Fruit fly (Drosophila melanogaster): ENCODE measurements around the gene PMCA.
A peak's percentile ranks its signal among the peaks of the same experiment; 100 is the strongest.

Gene PMCA

dm6 chr4:359759-360290, 1.1 kb upstream of the PMCA start, which contains the start of gene Hcf (continued):
- no peak for TF ChIP-seq unpg (GFP tag; optimal IDR thresholded peaks at IDR 0.05)
- TF ChIP-seq vvl (GFP tag; IDR thresholded peaks at IDR 0.05), result no peak
- no peak for TF ChIP-seq CG4404 (GFP tag; IDR thresholded peaks at IDR 0.05)
- TF ChIP-seq CG13894 (tag; optimal IDR thresholded peaks at IDR 0.05), result no peak
- TF ChIP-seq tin (GFP tag; optimal IDR thresholded peaks at IDR 0.05), result no peak
- no peak for TF ChIP-seq CG16779 (GFP tag; IDR thresholded peaks at IDR 0.05)
- TF ChIP-seq CG9437 (GFP tag; optimal IDR thresholded peaks at IDR 0.05), result peak; percentile 65
- no peak for TF ChIP-seq ham (GFP tag; IDR thresholded peaks at IDR 0.05)
- TF ChIP-seq CG9609 (GFP tag; optimal IDR thresholded peaks at IDR 0.05), result no peak
- no peak for TF ChIP-seq kah (GFP tag; optimal IDR thresholded peaks at IDR 0.05)
- TF ChIP-seq CG9797 (GFP tag; optimal IDR thresholded peaks at IDR 0.05), result no peak
- TF ChIP-seq CG17186 (GFP tag; optimal IDR thresholded peaks at IDR 0.05), result no peak
- TF ChIP-seq h (optimal IDR thresholded peaks at IDR 0.05), result no peak
- TF ChIP-seq wek (GFP tag; optimal IDR thresholded peaks at IDR 0.05), result no peak
- no peak for TF ChIP-seq CG17568 (GFP tag; optimal IDR thresholded peaks at IDR 0.05)
- TF ChIP-seq corto (GFP tag; optimal IDR thresholded peaks at IDR 0.05), result peak; percentile 8
- TF ChIP-seq CG5180 (GFP tag; optimal IDR thresholded peaks at IDR 0.05), result no peak
- TF ChIP-seq C15 (GFP tag; IDR thresholded peaks at IDR 0.05), result no peak
- TF ChIP-seq fd96Cb (tag; optimal IDR thresholded peaks at IDR 0.05), result no peak
- no peak for TF ChIP-seq scrt (GFP tag; optimal IDR thresholded peaks at IDR 0.05)
- no peak for TF ChIP-seq dmrt11E (tag; optimal IDR thresholded peaks at IDR 0.05)
- no peak for TF ChIP-seq gro (GFP tag; optimal IDR thresholded peaks at IDR 0.05)
- no peak for TF ChIP-seq CG10321 (GFP tag; IDR thresholded peaks at IDR 0.05)
- TF ChIP-seq Ssrp (tag; optimal IDR thresholded peaks at IDR 0.05), result no peak
- no peak for TF ChIP-seq CG3726 (GFP tag; IDR thresholded peaks at IDR 0.05)
- no peak for TF ChIP-seq CG11504 (tag; optimal IDR thresholded peaks at IDR 0.05)
- no peak for TF ChIP-seq lmd (GFP tag; IDR thresholded peaks at IDR 0.05)
- TF ChIP-seq gce (GFP tag; IDR thresholded peaks at IDR 0.05), result no peak
- no peak for TF ChIP-seq CTCF (GFP tag; optimal IDR thresholded peaks at IDR 0.05)
- no peak for TF ChIP-seq CG10462 (GFP tag; optimal IDR thresholded peaks at IDR 0.05)
- no peak for TF ChIP-seq CG9876 (GFP tag; optimal IDR thresholded peaks at IDR 0.05)
- peak; percentile 89 for TF ChIP-seq Sry-δ (GFP tag; optimal IDR thresholded peaks at IDR 0.05)
- TF ChIP-seq E2f2 (GFP tag; IDR thresholded peaks at IDR 0.05), result 0 out of 2 replicates have a peak, but pooled peaks have one; percentile 29
- no peak for TF ChIP-seq CG15073 (GFP tag; optimal IDR thresholded peaks at IDR 0.05)
- TF ChIP-seq hb (GFP tag; IDR thresholded peaks at IDR 0.05; ENCODE audit: partially characterized antibody), result no peak; the same call in 2 of the 3 replicates
- no peak for TF ChIP-seq cato (GFP tag; optimal IDR thresholded peaks at IDR 0.05; ENCODE audit: borderline replicate concordance)
- no peak for TF ChIP-seq CG7745 (tag; optimal IDR thresholded peaks at IDR 0.05)
- no peak for TF ChIP-seq CrebB (tag; optimal IDR thresholded peaks at IDR 0.05)
- TF ChIP-seq pum (GFP tag; optimal IDR thresholded peaks at IDR 0.05), result no peak
- no peak for TF ChIP-seq CG13123 (GFP tag; optimal IDR thresholded peaks at IDR 0.05)
- no peak for TF ChIP-seq nau (GFP tag; optimal IDR thresholded peaks at IDR 0.05)
- TF ChIP-seq fd64A (GFP tag; optimal IDR thresholded peaks at IDR 0.05), result no peak
- no peak for TF ChIP-seq tup (GFP tag; optimal IDR thresholded peaks at IDR 0.05)
- TF ChIP-seq CG13775 (GFP tag; optimal IDR thresholded peaks at IDR 0.05), result peak; percentile 43
- peak; percentile 75 for TF ChIP-seq CG13287 (GFP tag; IDR thresholded peaks at IDR 0.05; ENCODE audit: partially characterized antibody)
- TF ChIP-seq CG4730 (GFP tag; IDR thresholded peaks at IDR 0.05), result no peak
- TF ChIP-seq eve (GFP tag; optimal IDR thresholded peaks at IDR 0.05), result peak in 1 of 2 experiments; percentile 66
- TF ChIP-seq abd-A (tag; optimal IDR thresholded peaks at IDR 0.05), result no peak
- TF ChIP-seq CG10543 (GFP tag; optimal IDR thresholded peaks at IDR 0.05), result no peak
- no peak for TF ChIP-seq CG3407 (GFP tag; optimal IDR thresholded peaks at IDR 0.05)
- TF ChIP-seq Taf1 (GFP tag; IDR thresholded peaks at IDR 0.05), result no peak
- TF ChIP-seq CG15696 (tag; optimal IDR thresholded peaks at IDR 0.05), result no peak

Data from whole organism, embryonic.